Worm (Caenorhabditis elegans) whole organism, midembryonic: ENCODE results near the gene vps-33.1.

Experiments used
- T22C8.4 ChIP-seq: fragments of 200-800 bp; sonication (Bioruptor generic); IDR thresholded peaks from 2 replicates; pipeline ENCODE4 v1.3.6; 2022; ENCODE audit warnings: missing genetic modification characterization, missing compliant biosample characterization
- cog-1 ChIP-seq: sonication (generic microtip); optimal IDR thresholded peaks from 2 replicates; lab custom pipeline; 2016; ENCODE audit warnings: missing genetic modification characterization, missing compliant biosample characterization
- flt-1 ChIP-seq: fragments of 200-800 bp; sonication (Bioruptor generic); IDR thresholded peaks from 2 replicates; pipeline ENCODE4 v1.3.6; 2022; ENCODE audit warnings: missing genetic modification characterization, missing compliant biosample characterization
- klf-2 ChIP-seq: fragments of 200-800 bp; sonication (Bioruptor generic); conservative IDR thresholded peaks from 2 replicates; pipeline ENCODE4 v1.3.6; 2022; ENCODE audit warnings: missing genetic modification reagents, missing genetic modification characterization, missing compliant biosample characterization
- med-1 ChIP-seq: sonication (generic microtip); optimal IDR thresholded peaks from 2 replicates; lab custom pipeline; 2017; ENCODE audit warnings: missing genetic modification characterization, mild to moderate bottlenecking, missing compliant biosample characterization, antibody characterized with exemption, missing genetic modification reagents; ENCODE audit not compliant: insufficient read depth
- ref-1 ChIP-seq: fragments of 200-800 bp; sonication (Bioruptor generic); conservative IDR thresholded peaks from 2 replicates; pipeline ENCODE4 v1.3.6; 2022; ENCODE audit warnings: missing genetic modification reagents, missing genetic modification characterization, missing compliant biosample characterization
- ztf-29 ChIP-seq: fragments of 200-800 bp; sonication (Bioruptor generic); IDR thresholded peaks from 2 replicates; pipeline ENCODE4 v1.3.6; 2022; ENCODE audit warnings: missing genetic modification reagents, missing genetic modification characterization, missing compliant biosample characterization

ce11 chrIII:8712968-8713367 lies 12.2 kb downstream of the vps-33.1 start:
- TF ChIP-seq ztf-29 (GFP tag; lab: Robert Waterston, UW): no peak
- no peak for TF ChIP-seq cog-1 (tag; lab: Kevin White, UChicago)
- TF ChIP-seq flt-1 (GFP tag; lab: Robert Waterston, UW): no peak
- no peak for TF ChIP-seq med-1
- TF ChIP-seq ref-1 (GFP tag; lab: Robert Waterston, UW): no peak
- no peak for TF ChIP-seq klf-2 (GFP tag; lab: Robert Waterston, UW)
- TF ChIP-seq T22C8.4 (GFP tag; lab: Robert Waterston, UW): no peak
